Worm (Caenorhabditis elegans) whole organism, L4 larva: ENCODE measurements around the gene prmt-9.
"Not testable (repeated sequence)": the region's sequence is repeated elsewhere in the genome, so short reads cannot be mapped to it uniquely, and the experiment has no call there.

Source experiments
- D1046.2 ChIP-seq: fragments of 200-800 bp; sonication (Bioruptor generic); IDR thresholded peaks from 2 replicates; pipeline ENCODE4 v1.3.6; 2022; ENCODE audit warnings: missing genetic modification characterization, missing compliant biosample characterization
- F10B5.3 ChIP-seq: sonication (generic microtip); optimal IDR thresholded peaks from 2 replicates; lab custom pipeline; 2016; ENCODE audit warnings: mild to moderate bottlenecking, missing genetic modification characterization, missing compliant biosample characterization
- Y5F2A.4 ChIP-seq: fragments of 200-800 bp; sonication (Bioruptor generic); optimal IDR thresholded peaks from 2 replicates; lab custom pipeline; 2018; ENCODE audit warnings: mild to moderate bottlenecking, missing genetic modification characterization, missing compliant biosample characterization
- Y75B8A.6 ChIP-seq: fragments of 200-800 bp; sonication (Bioruptor generic); IDR thresholded peaks from 2 replicates; pipeline ENCODE4 v1.3.6; 2022; ENCODE audit warnings: missing genetic modification reagents, missing genetic modification characterization, missing compliant biosample characterization
- ZK337.2 ChIP-seq: fragments of 200-800 bp; sonication (Bioruptor generic); IDR thresholded peaks from 2 replicates; pipeline ENCODE4 v1.3.6; 2022; ENCODE audit warnings: missing genetic modification reagents, missing genetic modification characterization, missing compliant biosample characterization
- ZK546.5 ChIP-seq, 2 experiments: sonication (generic microtip); optimal IDR thresholded peaks; 2 replicates each; lab custom pipeline; 2017; ENCODE audit warnings: missing biosample characterization in 2 of 2, missing genetic modification characterization in 2 of 2
- aha-1 ChIP-seq: fragments of 150-350 bp; peaks from one replicate; lab custom pipeline; 2014; ENCODE audit warnings: missing biosample characterization, missing genetic modification characterization
- aly-2 ChIP-seq: sonication (generic microtip); optimal IDR thresholded peaks from 2 replicates; lab custom pipeline; 2018; ENCODE audit warnings: missing biosample characterization, missing genetic modification characterization
- arid-1 ChIP-seq: fragments of 200-800 bp; sonication (Bioruptor generic); conservative IDR thresholded peaks from 2 replicates; pipeline ENCODE4 v1.3.6; 2022; ENCODE audit warnings: missing genetic modification reagents, missing genetic modification characterization, missing compliant biosample characterization
- ceh-32 ChIP-seq: sonication (generic microtip); optimal IDR thresholded peaks from 2 replicates; lab custom pipeline; 2016; ENCODE audit warnings: mild to moderate bottlenecking, missing genetic modification characterization, missing compliant biosample characterization; ENCODE audit not compliant: poor library complexity
- ceh-82 ChIP-seq: sonication (generic microtip); optimal IDR thresholded peaks from 2 replicates; lab custom pipeline; 2017; ENCODE audit warnings: missing biosample characterization, missing genetic modification characterization
- ces-1 ChIP-seq: fragments of 150-350 bp; sonication (generic microtip); optimal IDR thresholded peaks from 4 replicates; lab custom pipeline; 2014; ENCODE audit warnings: missing biosample characterization, missing genetic modification reagents, missing genetic modification characterization
- daf-12 ChIP-seq: fragments of 150-350 bp; optimal IDR thresholded peaks from 2 replicates; lab custom pipeline; 2014; ENCODE audit warnings: missing biosample characterization, missing genetic modification reagents, missing genetic modification characterization
- daf-16 ChIP-seq, 3 experiments: sonication (generic microtip); optimal IDR thresholded peaks; 2 replicates each; lab custom pipeline; 2016 to 2017; ENCODE audit warnings: missing genetic modification characterization in 3 of 3, missing genetic modification reagents in 3 of 3, mild to moderate bottlenecking in 2 of 3, missing compliant biosample characterization in 2 of 3, missing biosample characterization in 1 of 3, moderate library complexity in 1 of 3
- daf-19 ChIP-seq: fragments of 200-800 bp; sonication (Bioruptor generic); conservative IDR thresholded peaks from 2 replicates; pipeline ENCODE4 v1.3.6; 2022; ENCODE audit warnings: missing genetic modification characterization, missing compliant biosample characterization
- daf-8 ChIP-seq: fragments of 200-800 bp; sonication (Bioruptor generic); IDR thresholded peaks from 2 replicates; pipeline ENCODE4 v1.3.6; 2022; ENCODE audit warnings: missing genetic modification characterization, missing compliant biosample characterization
- duxl-1 ChIP-seq: sonication (generic microtip); optimal IDR thresholded peaks from 2 replicates; lab custom pipeline; 2016; ENCODE audit warnings: mild to moderate bottlenecking, missing genetic modification characterization, moderate library complexity, missing compliant biosample characterization; ENCODE audit not compliant: poor library complexity
- dve-1 ChIP-seq: sonication (generic microtip); optimal IDR thresholded peaks from 2 replicates; lab custom pipeline; 2017; ENCODE audit warnings: antibody characterized with exemption, mild to moderate bottlenecking, missing genetic modification characterization, missing compliant biosample characterization; ENCODE audit not compliant: insufficient read depth
- egl-27 ChIP-seq: sonication (generic microtip); optimal IDR thresholded peaks from 3 replicates; lab custom pipeline; 2017; ENCODE audit warnings: missing biosample characterization, missing genetic modification reagents, missing genetic modification characterization
- hlh-11 ChIP-seq: fragments of 200-800 bp; sonication (Bioruptor generic); optimal IDR thresholded peaks from 2 replicates; lab custom pipeline; 2018; ENCODE audit warnings: mild to moderate bottlenecking, missing genetic modification characterization, missing compliant biosample characterization
- hlh-30 ChIP-seq: sonication (generic microtip); optimal IDR thresholded peaks from 2 replicates; lab custom pipeline; 2017; ENCODE audit warnings: antibody characterized with exemption, mild to moderate bottlenecking, missing genetic modification characterization, missing compliant biosample characterization; ENCODE audit not compliant: insufficient read depth
- hmg-1.1 ChIP-seq: fragments of 200-800 bp; sonication (Bioruptor generic); IDR thresholded peaks from 2 replicates; pipeline ENCODE4 v1.3.6; 2022; ENCODE audit warnings: missing genetic modification reagents, missing genetic modification characterization, missing compliant biosample characterization
- lin-1 ChIP-seq: fragments of 200-800 bp; sonication (Bioruptor generic); IDR thresholded peaks from 2 replicates; pipeline ENCODE4 v1.3.6; 2022; ENCODE audit warnings: missing genetic modification reagents, missing genetic modification characterization, missing compliant biosample characterization
- lin-13 ChIP-seq: fragments of 150-350 bp; optimal IDR thresholded peaks from 2 replicates; lab custom pipeline; 2014; ENCODE audit warnings: missing biosample characterization, missing genetic modification reagents, missing genetic modification characterization
- lir-3 ChIP-seq: sonication (generic microtip); optimal IDR thresholded peaks from 2 replicates; lab custom pipeline; 2016; ENCODE audit warnings: mild to moderate bottlenecking, missing genetic modification characterization, missing compliant biosample characterization
- lsy-2 ChIP-seq, 2 experiments: fragments of 150-350 bp in 1 of 2; sonication (generic microtip) in 1 of 2; optimal IDR thresholded peaks; 2 replicates each; lab custom pipeline; 2014 to 2017; ENCODE audit warnings: missing biosample characterization in 2 of 2, missing genetic modification characterization in 2 of 2
- mdl-1 ChIP-seq, 2 experiments: fragments of 150-350 bp in 1 of 2; sonication (generic microtip) in 1 of 2; optimal IDR thresholded peaks; 2 replicates each; lab custom pipeline; 2014 to 2017; ENCODE audit warnings: missing biosample characterization in 2 of 2, missing genetic modification characterization in 2 of 2
- mep-1 ChIP-seq: fragments of 150-350 bp; sonication (generic microtip); optimal IDR thresholded peaks from 3 replicates; lab custom pipeline; 2014; ENCODE audit warnings: missing biosample characterization, missing genetic modification characterization
- mes-2 ChIP-seq: sonication (generic microtip); optimal IDR thresholded peaks from 2 replicates; lab custom pipeline; 2016; ENCODE audit warnings: missing genotype, mild to moderate bottlenecking, missing genetic modification characterization, missing compliant biosample characterization; ENCODE audit not compliant: poor library complexity, severe bottlenecking
- nhr-11 ChIP-seq: fragments of 150-350 bp; optimal IDR thresholded peaks from 2 replicates; lab custom pipeline; 2014; ENCODE audit warnings: missing biosample characterization, missing genetic modification characterization
- nhr-28 ChIP-seq: fragments of 150-350 bp; optimal IDR thresholded peaks from 2 replicates; lab custom pipeline; 2014; ENCODE audit warnings: missing biosample characterization, missing genetic modification characterization
- nhr-41 ChIP-seq: fragments of 200-800 bp; sonication (Bioruptor generic); IDR thresholded peaks from 2 replicates; pipeline ENCODE4 v1.3.6; 2022; ENCODE audit warnings: missing genetic modification reagents, missing genetic modification characterization, missing compliant biosample characterization
- nhr-42 ChIP-seq: fragments of 200-800 bp; sonication (Bioruptor generic); IDR thresholded peaks from 2 replicates; pipeline ENCODE4 v1.3.6; 2022; ENCODE audit warnings: missing genetic modification characterization, missing compliant biosample characterization
- nhr-6 ChIP-seq: fragments of 150-350 bp; optimal IDR thresholded peaks from 2 replicates; lab custom pipeline; 2014; ENCODE audit warnings: missing biosample characterization, missing genetic modification characterization
- nhr-76 ChIP-seq: fragments of 150-350 bp; optimal IDR thresholded peaks from 2 replicates; lab custom pipeline; 2014; ENCODE audit warnings: missing biosample characterization, missing genetic modification characterization
- pqm-1 ChIP-seq: sonication (generic microtip); optimal IDR thresholded peaks from 2 replicates; lab custom pipeline; 2017; ENCODE audit warnings: missing biosample characterization, missing genetic modification characterization
- saeg-2 ChIP-seq: fragments of 200-800 bp; sonication (Bioruptor generic); IDR thresholded peaks from 2 replicates; pipeline ENCODE4 v1.3.6; 2022; ENCODE audit warnings: missing genetic modification reagents, missing genetic modification characterization, missing compliant biosample characterization
- spr-1 ChIP-seq: sonication (generic microtip); optimal IDR thresholded peaks from 2 replicates; lab custom pipeline; 2016; ENCODE audit warnings: mild to moderate bottlenecking, missing genetic modification characterization, missing compliant biosample characterization
- tra-1 ChIP-seq: fragments of 200-800 bp; sonication (Bioruptor generic); IDR thresholded peaks from 2 replicates; pipeline ENCODE4 v1.3.6; 2022; ENCODE audit warnings: missing genetic modification reagents, missing genetic modification characterization, missing compliant biosample characterization
- unc-62 ChIP-seq, 3 experiments: fragments of 150-350 bp in 1 of 3; sonication (generic microtip); optimal IDR thresholded peaks in 2 of 3; peaks in 1 of 3; 1 replicate in 1 of 3; 2 replicates in 2 of 3; lab custom pipeline; 2014 to 2017; ENCODE audit warnings: missing biosample characterization in 3 of 3, missing genetic modification characterization in 3 of 3, missing genetic modification reagents in 3 of 3, missing genotype in 1 of 3
- vab-7 ChIP-seq: fragments of 200-800 bp; sonication (Bioruptor generic); IDR thresholded peaks from 2 replicates; pipeline ENCODE4 v1.3.6; 2022; ENCODE audit warnings: missing genetic modification reagents, missing genetic modification characterization, missing compliant biosample characterization
- zip-11 ChIP-seq: fragments of 200-800 bp; sonication (Bioruptor generic); IDR thresholded peaks from 2 replicates; pipeline ENCODE4 v1.3.6; 2022; ENCODE audit warnings: missing genetic modification characterization, missing compliant biosample characterization
- ztf-7 ChIP-seq: fragments of 150-350 bp; optimal IDR thresholded peaks from 2 replicates; lab custom pipeline; 2014; ENCODE audit warnings: missing biosample characterization, missing genetic modification characterization

Gene prmt-9

ce11 chrIV:12640137-12640536, 44.0 kb downstream of the prmt-9 start, which contains the start of gene vha-7:
Gene vha-7 (plus strand): TSS chrIV:12640462.
- TF ChIP-seq nhr-76 (tag; lab: Kevin White, UChicago), result no peak
- no peak for TF ChIP-seq spr-1 (tag; lab: Kevin White, UChicago)
- TF ChIP-seq ces-1 (GFP tag; lab: Kevin White, UChicago), result no peak
- no peak for TF ChIP-seq D1046.2 (GFP tag; lab: Robert Waterston, UW)
- TF ChIP-seq lir-3, result no peak
- no peak for TF ChIP-seq duxl-1 (tag; lab: Kevin White, UChicago)
- TF ChIP-seq, all 104 proteins: peak for 0

- not testable (repeated sequence) for TF ChIP-seq aly-2 (tag; lab: Kevin White, UChicago); arid-1; daf-19 (GFP tag; lab: Robert Waterston, UW)
Measured at ce11 chrIV:12639311-12639710, 44.9 kb downstream of the prmt-9 start, which contains the start of gene C26H9A.3. Gene C26H9A.3 (minus strand): TSS chrIV:12639411.

- no peak for TF ChIP-seq lin-1 (GFP tag; lab: Robert Waterston, UW)
- peak; percentile 64 for TF ChIP-seq nhr-11 (tag; lab: Kevin White, UChicago)
- TF ChIP-seq Y75B8A.6 (GFP tag; lab: Robert Waterston, UW), result no peak
- peak; percentile 42 for TF ChIP-seq hlh-11 (tag; lab: Kevin White, UChicago)
- TF ChIP-seq hlh-30, result no peak
- no peak for TF ChIP-seq nhr-41 (GFP tag; lab: Robert Waterston, UW)
- no peak for TF ChIP-seq pqm-1
- TF ChIP-seq ceh-32 (tag; lab: Kevin White, UChicago), result no peak
- TF ChIP-seq aha-1 (tag; lab: Kevin White, UChicago), result no peak
Measured at ce11 chrIV:12637340-12637739, 46.8 kb downstream of the prmt-9 start.

- peak; percentile 12 for TF ChIP-seq aha-1 (tag; lab: Kevin White, UChicago)
- peak; percentile 12 for TF ChIP-seq hlh-30
- TF ChIP-seq nhr-11 (tag; lab: Kevin White, UChicago), result no peak
- no peak for TF ChIP-seq saeg-2 (GFP tag; lab: Robert Waterston, UW)
- TF ChIP-seq hlh-11 (tag; lab: Kevin White, UChicago), result no peak
- TF ChIP-seq mes-2 (tag; lab: Kevin White, UChicago), result no peak
- TF ChIP-seq mdl-1 (tag; optimal IDR thresholded peaks at IDR 0.05; lab: Kevin White, UChicago), result peak in 1 of 2 experiments; percentile 23
- peak; percentile 15 for TF ChIP-seq dve-1 (tag; lab: Kevin White, UChicago)
- TF ChIP-seq zip-11, result no peak
- TF ChIP-seq nhr-6 (tag; lab: Kevin White, UChicago), result peak; percentile 30
- TF ChIP-seq ZK337.2 (GFP tag; lab: Robert Waterston, UW), result no peak
- TF ChIP-seq mep-1 (tag; lab: Kevin White, UChicago), result peak; percentile 0
- peak in 1 of 2 experiments; percentile 39 for TF ChIP-seq lsy-2 (tag; optimal IDR thresholded peaks at IDR 0.05; lab: Kevin White, UChicago)
- peak; percentile 40 for TF ChIP-seq nhr-28 (tag; lab: Kevin White, UChicago)
- peak in 1 of 2 experiments; percentile 72 for TF ChIP-seq unc-62 (GFP tag; optimal IDR thresholded peaks at IDR 0.05 in 1 of 2; lab: Kevin White, UChicago)
- TF ChIP-seq unc-62 (tag; optimal IDR thresholded peaks at IDR 0.05; lab: Kevin White, UChicago), result no peak
- no peak for TF ChIP-seq daf-12
Measured at ce11 chrIV:12633825-12634224, 50.4 kb downstream of the prmt-9 start.

ce11 chrIV:12632430-12632829, 51.7 kb downstream of the prmt-9 start:
- TF ChIP-seq hmg-1.1 (GFP tag; lab: Robert Waterston, UW) (0 out of 2 replicates have a peak, but pooled peaks have one; percentile 21), lsy-2 (tag; optimal IDR thresholded peaks at IDR 0.05; lab: Kevin White, UChicago) (peak in 1 of 2 experiments; percentile 36), tra-1 (GFP tag; lab: Robert Waterston, UW) (no peak), daf-8 (GFP tag; lab: Robert Waterston, UW) (no peak), ztf-7 (no peak), vab-7 (no peak), lin-13 (GFP tag; lab: Kevin White, UChicago) (no peak), hlh-30 (peak; percentile 15), ceh-82 (no peak), Y5F2A.4 (GFP tag; lab: Kevin White, UChicago) (no peak), daf-16 (GFP tag; optimal IDR thresholded peaks at IDR 0.05; lab: Kevin White, UChicago) (no peak), daf-16 (tag; optimal IDR thresholded peaks at IDR 0.05; lab: Kevin White, UChicago) (no peak), ZK546.5 (tag; optimal IDR thresholded peaks at IDR 0.05; lab: Kevin White, UChicago) (no peak), F10B5.3 (tag; lab: Kevin White, UChicago) (no peak), egl-27 (tag; lab: Kevin White, UChicago) (no peak), nhr-42 (GFP tag; lab: Robert Waterston, UW) (no peak)
